Worm (Caenorhabditis elegans) whole organism, L1 larva: ENCODE data around the gene far-6.

Source experiments
- C04F5.9 ChIP-seq: sonication (generic microtip); optimal IDR thresholded peaks from 2 replicates; lab custom pipeline; 2016; ENCODE audit warnings: missing genetic modification characterization, missing compliant biosample characterization
- C16A3.4 ChIP-seq: fragments of 150-350 bp; optimal IDR thresholded peaks from 2 replicates; lab custom pipeline; 2014; ENCODE audit warnings: missing biosample characterization, missing genetic modification characterization
- aly-2 ChIP-seq: fragments of 150-350 bp; optimal IDR thresholded peaks from 2 replicates; lab custom pipeline; 2014; ENCODE audit warnings: missing biosample characterization, missing genetic modification characterization
- blmp-1 ChIP-seq: fragments of 150-350 bp; optimal IDR thresholded peaks from 2 replicates; lab custom pipeline; 2014; ENCODE audit warnings: missing biosample characterization, missing genetic modification characterization
- ceh-63 ChIP-seq: fragments of 200-800 bp; sonication (Bioruptor generic); optimal IDR thresholded peaks from 2 replicates; lab custom pipeline; 2018; ENCODE audit warnings: mild to moderate bottlenecking, missing genetic modification characterization, missing compliant biosample characterization
- ceh-8 ChIP-seq: fragments of 200-800 bp; sonication (Bioruptor generic); optimal IDR thresholded peaks from 2 replicates; lab custom pipeline; 2018; ENCODE audit warnings: mild to moderate bottlenecking, missing genetic modification characterization, moderate library complexity, missing compliant biosample characterization
- ceh-90 ChIP-seq: sonication (generic microtip); optimal IDR thresholded peaks from 2 replicates; lab custom pipeline; 2016; ENCODE audit warnings: missing genetic modification characterization, missing compliant biosample characterization
- dpl-1 ChIP-seq, 3 experiments: fragments of 150-350 bp in 2 of 3; sonication (generic microtip) in 1 of 3; optimal IDR thresholded peaks; 2 replicates each; lab custom pipeline; 2014 to 2017; ENCODE audit warnings: missing biosample characterization in 3 of 3, missing genetic modification characterization in 3 of 3, missing genetic modification reagents in 3 of 3
- dsc-1 ChIP-seq: sonication (generic microtip); optimal IDR thresholded peaks from 2 replicates; lab custom pipeline; 2016; ENCODE audit warnings: mild to moderate bottlenecking, missing genetic modification characterization, missing compliant biosample characterization
- efl-1 ChIP-seq, 4 experiments: fragments of 150-350 bp; optimal IDR thresholded peaks in 3 of 4; peaks in 1 of 4; 1 replicate in 1 of 4; 2 replicates in 3 of 4; lab custom pipeline; 2014; ENCODE audit warnings: missing biosample characterization in 2 of 4, missing genetic modification characterization in 2 of 4, missing genetic modification reagents in 2 of 4
- elt-2 ChIP-seq: sonication (generic microtip); optimal IDR thresholded peaks from 2 replicates; lab custom pipeline; 2016; ENCODE audit warnings: missing genetic modification characterization, mild to moderate bottlenecking, inconsistent platforms, missing compliant biosample characterization, missing genetic modification reagents
- ets-5 ChIP-seq: fragments of 200-800 bp; sonication (Bioruptor generic); IDR thresholded peaks from 2 replicates; pipeline ENCODE4 v1.3.6; 2022; ENCODE audit warnings: missing genetic modification characterization, missing compliant biosample characterization
- fkh-4 ChIP-seq: sonication (generic microtip); optimal IDR thresholded peaks from 2 replicates; lab custom pipeline; 2016; ENCODE audit warnings: missing compliant biosample characterization, missing genetic modification characterization, borderline replicate concordance
- fkh-8 ChIP-seq: sonication (generic microtip); optimal IDR thresholded peaks from 2 replicates; lab custom pipeline; 2016; ENCODE audit warnings: mild to moderate bottlenecking, missing genetic modification characterization, missing compliant biosample characterization
- fos-1 ChIP-seq: fragments of 150-350 bp; optimal IDR thresholded peaks from 2 replicates; lab custom pipeline; 2014; ENCODE audit warnings: missing biosample characterization, missing genetic modification characterization
- grh-1 ChIP-seq: fragments of 200-800 bp; sonication (Bioruptor generic); IDR thresholded peaks from 2 replicates; pipeline ENCODE4 v1.3.6; 2022; ENCODE audit warnings: missing genetic modification reagents, missing genetic modification characterization, missing compliant biosample characterization
- hlh-4 ChIP-seq: sonication (generic microtip); optimal IDR thresholded peaks from 2 replicates; lab custom pipeline; 2016; ENCODE audit warnings: mild to moderate bottlenecking, missing genetic modification characterization, missing compliant biosample characterization
- irx-1 ChIP-seq: sonication (generic microtip); optimal IDR thresholded peaks from 2 replicates; lab custom pipeline; 2016; ENCODE audit warnings: missing genetic modification characterization, missing compliant biosample characterization
- jun-1 ChIP-seq: fragments of 150-350 bp; optimal IDR thresholded peaks from 2 replicates; lab custom pipeline; 2014; ENCODE audit warnings: missing biosample characterization, missing genetic modification reagents, missing genetic modification characterization
- lin-15B ChIP-seq: fragments of 150-350 bp; sonication (generic microtip); optimal IDR thresholded peaks from 3 replicates; lab custom pipeline; 2014; ENCODE audit warnings: missing biosample characterization, missing genetic modification characterization
- lin-35 ChIP-seq, 2 experiments: fragments of 150-350 bp; optimal IDR thresholded peaks; 2 replicates each; lab custom pipeline; 2014; ENCODE audit warnings: missing biosample characterization in 2 of 2, missing genetic modification characterization in 2 of 2, missing genetic modification reagents in 2 of 2
- lin-39 ChIP-seq: fragments of 150-350 bp; optimal IDR thresholded peaks from 2 replicates; lab custom pipeline; 2014; ENCODE audit warnings: missing biosample characterization, missing genetic modification reagents, missing genetic modification characterization
- lir-3 ChIP-seq: sonication (generic microtip); optimal IDR thresholded peaks from 2 replicates; lab custom pipeline; 2016; ENCODE audit warnings: mild to moderate bottlenecking, missing genetic modification characterization, moderate library complexity, missing compliant biosample characterization; ENCODE audit not compliant: poor library complexity
- mab-9 ChIP-seq: fragments of 200-800 bp; sonication (Bioruptor generic); IDR thresholded peaks from 2 replicates; pipeline ENCODE4 v1.3.6; 2022; ENCODE audit warnings: missing genetic modification reagents, missing genetic modification characterization, missing compliant biosample characterization
- mef-2 ChIP-seq: fragments of 150-350 bp; optimal IDR thresholded peaks from 2 replicates; lab custom pipeline; 2014; ENCODE audit warnings: missing biosample characterization, missing genetic modification characterization
- mep-1 ChIP-seq: fragments of 150-350 bp; optimal IDR thresholded peaks from 2 replicates; lab custom pipeline; 2014; ENCODE audit warnings: missing biosample characterization, missing genetic modification characterization
- nhr-12 ChIP-seq: sonication (generic microtip); optimal IDR thresholded peaks from 2 replicates; lab custom pipeline; 2017; ENCODE audit warnings: missing biosample characterization, missing genetic modification characterization
- nhr-20 ChIP-seq: sonication (generic microtip); optimal IDR thresholded peaks from 2 replicates; lab custom pipeline; 2016; ENCODE audit warnings: mild to moderate bottlenecking, missing genetic modification characterization, missing compliant biosample characterization
- nhr-71 ChIP-seq: sonication (generic microtip); optimal IDR thresholded peaks from 2 replicates; lab custom pipeline; 2016; ENCODE audit warnings: mild to moderate bottlenecking, missing genetic modification characterization, moderate library complexity, missing compliant biosample characterization
- nhr-77 ChIP-seq: fragments of 150-350 bp; optimal IDR thresholded peaks from 2 replicates; lab custom pipeline; 2014; ENCODE audit warnings: missing biosample characterization, missing genetic modification characterization
- nhr-84 ChIP-seq: sonication (generic microtip); optimal IDR thresholded peaks from 2 replicates; lab custom pipeline; 2017; ENCODE audit warnings: missing biosample characterization, missing genetic modification characterization
- nhr-85 ChIP-seq: sonication (generic microtip); peaks from one replicate; lab custom pipeline; 2016; ENCODE audit warnings: missing genetic modification characterization, inconsistent platforms, missing compliant biosample characterization
- nhr-90 ChIP-seq: sonication (generic microtip); optimal IDR thresholded peaks from 2 replicates; lab custom pipeline; 2016; ENCODE audit warnings: mild to moderate bottlenecking, missing genetic modification characterization, missing compliant biosample characterization; ENCODE audit not compliant: poor library complexity
- pag-3 ChIP-seq: sonication (generic microtip); optimal IDR thresholded peaks from 2 replicates; lab custom pipeline; 2017; ENCODE audit warnings: missing genetic modification characterization, mild to moderate bottlenecking, missing compliant biosample characterization, antibody characterized with exemption, borderline replicate concordance; ENCODE audit not compliant: insufficient read depth
- pax-3 ChIP-seq: fragments of 200-800 bp; sonication (Bioruptor generic); optimal IDR thresholded peaks from 2 replicates; lab custom pipeline; 2018; ENCODE audit warnings: mild to moderate bottlenecking, missing genetic modification characterization, moderate library complexity, missing compliant biosample characterization
- skn-1 ChIP-seq: fragments of 150-350 bp; optimal IDR thresholded peaks from 2 replicates; lab custom pipeline; 2014; ENCODE audit warnings: missing biosample characterization, missing genetic modification characterization
- snpc-4 ChIP-seq: fragments of 150-350 bp; optimal IDR thresholded peaks from 2 replicates; lab custom pipeline; 2014; ENCODE audit warnings: missing biosample characterization, missing genetic modification characterization
- snu-23 ChIP-seq: sonication (generic microtip); optimal IDR thresholded peaks from 2 replicates; lab custom pipeline; 2016; ENCODE audit warnings: missing genetic modification characterization, missing compliant biosample characterization
- sox-4 ChIP-seq: sonication (generic microtip); optimal IDR thresholded peaks from 2 replicates; lab custom pipeline; 2016; ENCODE audit warnings: missing genetic modification characterization, missing compliant biosample characterization
- swsn-7 ChIP-seq: sonication (generic microtip); optimal IDR thresholded peaks from 2 replicates; lab custom pipeline; 2016; ENCODE audit warnings: missing genetic modification characterization, missing compliant biosample characterization
- tlp-1 ChIP-seq: fragments of 150-350 bp; optimal IDR thresholded peaks from 2 replicates; lab custom pipeline; 2014; ENCODE audit warnings: missing biosample characterization, missing genetic modification characterization
- unc-130 ChIP-seq: fragments of 150-350 bp; optimal IDR thresholded peaks from 2 replicates; lab custom pipeline; 2017; ENCODE audit warnings: missing biosample characterization, missing genetic modification characterization, inconsistent platforms
- unc-30 ChIP-seq: sonication (generic microtip); optimal IDR thresholded peaks from 2 replicates; lab custom pipeline; 2017; ENCODE audit warnings: missing biosample characterization, missing genetic modification characterization
- unc-98 ChIP-seq: fragments of 200-800 bp; sonication (Bioruptor generic); IDR thresholded peaks from 2 replicates; pipeline ENCODE4 v1.3.6; 2022; ENCODE audit warnings: missing genetic modification characterization, missing compliant biosample characterization

far-6 gene

DNA sequence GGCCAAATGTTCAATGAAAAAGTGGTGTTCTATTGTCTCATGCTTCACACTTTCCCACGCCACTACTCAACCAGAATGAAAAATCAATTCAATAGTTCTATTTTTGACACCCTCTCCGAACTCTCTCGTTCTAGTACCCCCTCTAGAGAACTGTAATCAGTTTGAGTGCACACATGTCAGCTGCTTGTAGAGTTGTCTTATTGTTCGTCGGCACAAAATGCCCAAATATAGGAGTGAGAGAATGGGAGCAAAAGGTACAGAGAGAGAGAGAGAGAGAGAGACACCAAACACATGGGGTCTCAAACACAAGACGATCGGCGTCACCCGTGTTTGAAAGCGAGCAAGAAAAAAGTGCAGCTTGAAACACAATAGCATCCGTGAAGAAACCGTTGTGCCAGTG, 6.1 kb downstream of the far-6 start:
- TF ChIP-seq blmp-1 (tag; lab: Kevin White, UChicago) (no peak), swsn-7 (tag; lab: Kevin White, UChicago) (no peak), skn-1 (no peak), lin-35 (GFP tag; optimal IDR thresholded peaks at IDR 0.05; lab: Kevin White, UChicago) (peak in 1 of 2 experiments; percentile 29), lin-39 (tag; lab: Kevin White, UChicago) (no peak)

DNA sequence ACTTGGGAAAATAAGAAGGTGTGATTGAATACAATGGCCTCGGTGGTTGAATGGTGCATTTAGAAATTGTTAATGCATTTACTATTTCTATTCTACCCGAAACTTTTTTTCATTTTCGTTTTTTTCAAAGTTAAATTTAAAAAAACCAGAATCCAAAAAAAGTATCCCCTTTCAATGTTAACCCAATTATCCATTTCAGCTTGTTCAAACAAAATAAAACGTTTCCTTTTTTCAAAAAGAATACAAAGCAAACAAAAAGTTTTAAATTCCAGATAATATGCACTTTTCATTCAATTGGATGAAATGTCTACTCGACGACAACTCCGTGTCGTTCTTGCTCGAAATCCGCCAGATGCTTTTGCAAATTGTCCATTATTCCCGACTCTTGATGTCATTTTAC, 14.4 kb downstream of the far-6 start, which contains the start of gene W02A2.5:
W02A2.5 (plus strand) TSS at position 301 of the 400 bp plus-strand sequence.
- TF ChIP-seq fkh-4 (tag; lab: Kevin White, UChicago): no peak
- TF ChIP-seq sox-4 (tag; lab: Kevin White, UChicago): no peak
- no peak for TF ChIP-seq efl-1 (optimal IDR thresholded peaks at IDR 0.05; lab: Kevin White, UChicago)
- peak in 1 of 2 experiments; percentile 43 for TF ChIP-seq efl-1 (GFP tag; optimal IDR thresholded peaks at IDR 0.05 in 1 of 2; lab: Kevin White, UChicago)
- TF ChIP-seq, all 84 proteins: peak for 1

DNA sequence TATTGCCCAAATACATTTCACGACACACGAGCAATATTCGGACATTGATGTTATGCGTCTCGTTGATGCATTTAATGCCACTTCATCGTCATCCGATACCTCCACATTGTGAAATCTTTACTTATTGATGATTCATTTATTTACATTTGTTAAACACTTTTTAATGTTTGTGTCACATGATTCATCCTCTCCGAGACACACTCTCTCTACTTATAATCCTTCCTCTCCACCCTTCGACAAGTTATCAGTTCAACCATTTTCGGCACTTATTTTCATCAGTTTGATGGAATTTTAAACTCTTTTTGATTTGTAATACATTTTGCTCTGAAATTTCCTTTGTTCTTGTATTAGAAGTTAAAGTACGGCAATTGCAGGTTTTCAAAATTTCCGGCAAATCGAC, 17.9 kb downstream of the far-6 start:
- TF ChIP-seq ceh-8 (GFP tag; lab: Kevin White, UChicago) (no peak), mef-2 (no peak), lin-39 (tag; lab: Kevin White, UChicago) (no peak), dpl-1 (GFP tag; optimal IDR thresholded peaks at IDR 0.05; lab: Kevin White, UChicago) (no peak), elt-2 (peak; percentile 62), grh-1 (GFP tag; lab: Robert Waterston, UW) (no peak), fos-1 (tag; lab: Kevin White, UChicago) (no peak), skn-1 (no peak), jun-1 (tag; lab: Kevin White, UChicago) (peak; percentile 75), dsc-1 (tag; lab: Kevin White, UChicago) (no peak), ceh-90 (no peak), lin-15B (tag; lab: Kevin White, UChicago) (no peak), pag-3 (tag; lab: Kevin White, UChicago) (no peak), nhr-20 (peak; percentile 30), lin-35 (GFP tag; optimal IDR thresholded peaks at IDR 0.05; lab: Kevin White, UChicago) (peak in 1 of 2 experiments; percentile 53)

DNA sequence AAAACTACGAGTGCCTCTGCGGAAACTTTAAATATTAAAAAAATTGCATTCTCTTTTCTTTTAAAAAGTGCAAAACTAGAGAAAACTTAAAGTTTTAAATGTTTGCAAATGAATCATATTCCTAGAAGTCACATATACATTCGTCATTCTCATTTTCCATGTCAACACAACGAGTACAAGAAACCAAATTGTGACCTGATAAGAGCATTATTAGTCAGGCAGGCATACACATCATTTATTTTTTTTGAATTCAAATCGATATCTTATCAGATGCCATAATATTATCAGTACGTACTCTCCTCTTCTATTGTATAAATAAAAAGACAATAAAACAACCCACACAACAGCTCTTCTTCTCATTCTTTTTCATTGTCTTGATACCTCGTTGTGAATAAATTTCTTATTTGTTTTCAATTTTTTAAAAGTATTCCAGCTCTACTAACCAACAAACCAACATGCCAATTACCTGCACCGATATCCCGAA, 19.1 kb downstream of the far-6 start, which contains the start of gene W02A2.9:
W02A2.9 (plus strand) TSS at position 434 of the 484 bp plus-strand sequence.
- TF ChIP-seq nhr-12 (tag; lab: Kevin White, UChicago) (no peak), ceh-90 (no peak), grh-1 (GFP tag; lab: Robert Waterston, UW) (no peak), jun-1 (tag; lab: Kevin White, UChicago) (peak; percentile 57), ceh-63 (GFP tag; lab: Kevin White, UChicago) (no peak), lin-35 (GFP tag; optimal IDR thresholded peaks at IDR 0.05; lab: Kevin White, UChicago) (peak in 1 of 2 experiments; percentile 22), nhr-20 (peak; percentile 19), fkh-4 (tag; lab: Kevin White, UChicago) (no peak), nhr-77 (no peak), irx-1 (tag; lab: Kevin White, UChicago) (no peak), elt-2 (peak; percentile 95), tlp-1 (tag; lab: Kevin White, UChicago) (peak; percentile 30), mab-9 (GFP tag; lab: Robert Waterston, UW) (no peak), dpl-1 (GFP tag; optimal IDR thresholded peaks at IDR 0.05; lab: Kevin White, UChicago) (no peak), unc-30 (tag; lab: Kevin White, UChicago) (no peak), unc-98 (no peak), mef-2 (no peak), nhr-90 (tag; lab: Kevin White, UChicago) (peak; percentile 6), mep-1 (tag; lab: Kevin White, UChicago) (no peak), ets-5 (GFP tag; lab: Robert Waterston, UW) (no peak), aly-2 (tag; lab: Kevin White, UChicago) (no peak), snpc-4 (tag; lab: Kevin White, UChicago) (no peak), lir-3 (no peak), C16A3.4 (no peak), nhr-85 (no peak), efl-1 (optimal IDR thresholded peaks at IDR 0.05; lab: Kevin White, UChicago) (no peak), efl-1 (GFP tag; optimal IDR thresholded peaks at IDR 0.05 in 1 of 2; lab: Kevin White, UChicago) (peak in 1 of 2 experiments; percentile 56), unc-130 (tag; lab: Kevin White, UChicago) (no peak), pax-3 (tag; lab: Kevin White, UChicago) (no peak), nhr-84 (no peak), hlh-4 (tag; lab: Kevin White, UChicago) (no peak), nhr-71 (tag; lab: Kevin White, UChicago) (no peak), C04F5.9 (tag; lab: Kevin White, UChicago) (no peak), snu-23 (no peak), fkh-8 (tag; lab: Kevin White, UChicago) (no peak), ceh-8 (GFP tag; lab: Kevin White, UChicago) (no peak)
